Fruit fly (Drosophila melanogaster) whole organism, embryonic: Measurements from ENCODE around the gene Pex5.

Source experiments
- CG10462 ChIP-seq: fragments of 200-800 bp; sonication (Bioruptor generic); optimal IDR thresholded peaks from 2 replicates; lab custom pipeline; 2016; ENCODE audit warnings: missing biosample characterization, missing genetic modification characterization
- CG11504 ChIP-seq: fragments of 200-800 bp; sonication (Bioruptor generic); optimal IDR thresholded peaks from 3 replicates; lab custom pipeline; 2019; ENCODE audit warnings: missing biosample characterization, mild to moderate bottlenecking, missing genetic modification characterization, moderate library complexity
- CG15479 ChIP-seq: fragments of 200-800 bp; sonication (Bioruptor generic); optimal IDR thresholded peaks from 3 replicates; lab custom pipeline; 2019; ENCODE audit warnings: missing biosample characterization, mild to moderate bottlenecking, missing genetic modification characterization, moderate library complexity
- CG15514 ChIP-seq: fragments of 200-800 bp; sonication (Bioruptor generic); optimal IDR thresholded peaks from 3 replicates; lab custom pipeline; 2017; ENCODE audit warnings: missing biosample characterization, missing genetic modification characterization, mild to moderate bottlenecking, moderate library complexity, missing genetic modification reagents
- CG16779 ChIP-seq: fragments of 200-800 bp; sonication (Bioruptor generic); IDR thresholded peaks from 2 replicates; pipeline ENCODE4 v1.3.6; 2022; ENCODE audit warnings: missing biosample characterization, missing genetic modification characterization
- CG16815 ChIP-seq: fragments of 200-800 bp; sonication (Bioruptor generic); optimal IDR thresholded peaks from 3 replicates; lab custom pipeline; 2017; ENCODE audit warnings: missing biosample characterization, mild to moderate bottlenecking, missing genetic modification characterization
- CG18011 ChIP-seq: fragments of 200-800 bp; sonication (Bioruptor generic); optimal IDR thresholded peaks from 2 replicates; lab custom pipeline; 2017; ENCODE audit warnings: missing biosample characterization, missing genetic modification characterization, mild to moderate bottlenecking, moderate library complexity, missing genotype
- CG2678 ChIP-seq: fragments of 200-800 bp; sonication (Bioruptor generic); optimal IDR thresholded peaks from 3 replicates; lab custom pipeline; 2019; ENCODE audit warnings: missing biosample characterization, mild to moderate bottlenecking, missing genetic modification characterization, moderate library complexity
- CG4360 ChIP-seq: fragments of 200-800 bp; sonication (Bioruptor generic); IDR thresholded peaks from 2 replicates; pipeline ENCODE4 v1.3.6; 2022; ENCODE audit warnings: missing biosample characterization, missing genetic modification characterization
- CG4854 ChIP-seq: fragments of 200-800 bp; sonication (Bioruptor generic); optimal IDR thresholded peaks from 2 replicates; lab custom pipeline; 2016; ENCODE audit warnings: missing biosample characterization, missing genetic modification characterization, inconsistent platforms
- CG6175 ChIP-seq: fragments of 200-800 bp; sonication (Bioruptor generic); IDR thresholded peaks from 3 replicates; pipeline ENCODE4 v1.3.6; 2022; ENCODE audit warnings: missing biosample characterization, missing genetic modification characterization
- CG7839 ChIP-seq: fragments of 200-800 bp; sonication (Bioruptor generic); optimal IDR thresholded peaks from 3 replicates; lab custom pipeline; 2018; ENCODE audit warnings: missing biosample characterization, mild to moderate bottlenecking, missing genetic modification characterization, moderate library complexity
- CG7987 ChIP-seq: fragments of 200-800 bp; sonication (Bioruptor generic); optimal IDR thresholded peaks from 2 replicates; lab custom pipeline; 2018; ENCODE audit warnings: missing biosample characterization, mild to moderate bottlenecking, missing genetic modification characterization, moderate library complexity
- CG8290 ChIP-seq, 3 experiments: fragments of 200-800 bp; sonication (Bioruptor generic); optimal IDR thresholded peaks; 2 replicates each; lab custom pipeline; 2016 to 2019; ENCODE audit warnings: missing biosample characterization in 3 of 3, missing genetic modification characterization in 3 of 3, mild to moderate bottlenecking in 2 of 3, moderate library complexity in 1 of 3
- Drgx ChIP-seq: fragments of 200-800 bp; sonication (Bioruptor generic); IDR thresholded peaks from 2 replicates; pipeline ENCODE4 v1.3.6; 2022; ENCODE audit warnings: missing biosample characterization, missing genetic modification characterization
- Ets65A ChIP-seq: fragments of 200-800 bp; sonication (Bioruptor generic); peaks from one replicate; lab custom pipeline; 2016; ENCODE audit warnings: missing biosample characterization, missing genetic modification characterization
- Fer1 ChIP-seq: fragments of 200-800 bp; sonication (Bioruptor generic); optimal IDR thresholded peaks from 2 replicates; lab custom pipeline; 2017; ENCODE audit warnings: missing biosample characterization, mild to moderate bottlenecking, missing genetic modification characterization
- HLH4C ChIP-seq: fragments of 200-800 bp; sonication (Bioruptor generic); IDR thresholded peaks from 3 replicates; pipeline ENCODE4 v1.3.6; 2022; ENCODE audit warnings: missing biosample characterization, missing genetic modification characterization; ENCODE audit not compliant: partially characterized antibody
- Hr78 ChIP-seq, 2 experiments: fragments of 200-800 bp in 1 of 2; fragments of >200 bp in 1 of 2; sonication (Bioruptor generic) in 1 of 2; optimal IDR thresholded peaks; 2 replicates each; lab custom pipeline; 2017 to 2019; ENCODE audit warnings: missing biosample characterization in 2 of 2, missing genetic modification characterization in 2 of 2, mild to moderate bottlenecking in 1 of 2, moderate library complexity in 1 of 2
- Med ChIP-seq: fragments of 200-800 bp; sonication (Bioruptor generic); peaks from one replicate; lab custom pipeline; 2016; ENCODE audit warnings: missing biosample characterization, missing genetic modification characterization, mild to moderate bottlenecking, inconsistent platforms, moderate library complexity
- Mes4 ChIP-seq: fragments of 200-800 bp; sonication (Bioruptor generic); optimal IDR thresholded peaks from 2 replicates; lab custom pipeline; 2016; ENCODE audit warnings: missing biosample characterization, missing genetic modification characterization
- NC2β ChIP-seq: fragments of 200-800 bp; sonication (Bioruptor generic); optimal IDR thresholded peaks from 2 replicates; lab custom pipeline; 2016; ENCODE audit warnings: missing biosample characterization, missing genetic modification characterization
- TFAM ChIP-seq: fragments of 200-800 bp; sonication (Bioruptor generic); optimal IDR thresholded peaks from 2 replicates; lab custom pipeline; 2017; ENCODE audit warnings: missing biosample characterization, missing genetic modification characterization, inconsistent platforms
- YL-1 ChIP-seq: fragments of 200-800 bp; sonication (Bioruptor generic); optimal IDR thresholded peaks from 3 replicates; lab custom pipeline; 2017; ENCODE audit warnings: missing biosample characterization, mild to moderate bottlenecking, missing genetic modification characterization
- az2 ChIP-seq: fragments of 200-800 bp; sonication (Bioruptor generic); optimal IDR thresholded peaks from 3 replicates; lab custom pipeline; 2016; ENCODE audit warnings: missing biosample characterization, missing genetic modification characterization
- crol ChIP-seq: fragments of 200-800 bp; sonication (Bioruptor generic); IDR thresholded peaks from 2 replicates; pipeline ENCODE4 v1.3.6; 2022; ENCODE audit warnings: missing biosample characterization, missing genetic modification characterization
- crp ChIP-seq, 2 experiments: fragments of 200-800 bp; sonication (Bioruptor generic); optimal IDR thresholded peaks; 2 replicates in 1 of 2; 3 replicates in 1 of 2; lab custom pipeline; 2017; ENCODE audit warnings: missing biosample characterization in 2 of 2, missing genetic modification characterization in 2 of 2, mild to moderate bottlenecking in 1 of 2, moderate library complexity in 1 of 2
- danr ChIP-seq: fragments of 200-800 bp; sonication (Bioruptor generic); IDR thresholded peaks from 2 replicates; pipeline ENCODE4 v1.3.6; 2022; ENCODE audit warnings: missing biosample characterization, missing genetic modification characterization
- dmrt99B ChIP-seq: fragments of 200-800 bp; sonication (Bioruptor generic); optimal IDR thresholded peaks from 2 replicates; lab custom pipeline; 2018; ENCODE audit warnings: missing biosample characterization, mild to moderate bottlenecking, missing genetic modification characterization, moderate library complexity
- fd96Cb ChIP-seq: fragments of 200-800 bp; sonication (Bioruptor generic); optimal IDR thresholded peaks from 2 replicates; lab custom pipeline; 2018; ENCODE audit warnings: missing biosample characterization, mild to moderate bottlenecking, missing genetic modification characterization, moderate library complexity
- gcm ChIP-seq: fragments of 200-800 bp; sonication (Bioruptor generic); optimal IDR thresholded peaks from 2 replicates; lab custom pipeline; 2019; ENCODE audit warnings: missing biosample characterization, mild to moderate bottlenecking, missing genetic modification characterization, moderate library complexity
- gsb-n ChIP-seq: fragments of 200-800 bp; sonication (Bioruptor generic); optimal IDR thresholded peaks from 3 replicates; lab custom pipeline; 2018; ENCODE audit warnings: missing biosample characterization, mild to moderate bottlenecking, missing genetic modification characterization
- ham ChIP-seq: fragments of 200-800 bp; sonication (Bioruptor generic); IDR thresholded peaks from 2 replicates; pipeline ENCODE4 v1.3.6; 2022; ENCODE audit warnings: missing biosample characterization, missing genetic modification characterization
- pan ChIP-seq, 4 experiments: fragments of >200 bp in 3 of 4; fragments of 200-800 bp in 1 of 4; sonication (Bioruptor generic) in 1 of 4; optimal IDR thresholded peaks in 3 of 4; IDR thresholded peaks in 1 of 4; 2 replicates each; pipeline versions ENCODE4 v1.3.6 to Lab custom; 2017 to 2022; ENCODE audit warnings: missing biosample characterization in 2 of 4, missing genetic modification characterization in 2 of 4, mixed read lengths in 1 of 4
- row ChIP-seq: fragments of 200-800 bp; sonication (Bioruptor generic); IDR thresholded peaks from 3 replicates; pipeline ENCODE4 v1.3.6; 2022; ENCODE audit warnings: missing biosample characterization, missing genetic modification characterization
- scrt ChIP-seq: fragments of 200-800 bp; sonication (Bioruptor generic); optimal IDR thresholded peaks from 2 replicates; lab custom pipeline; 2018; ENCODE audit warnings: missing biosample characterization, mild to moderate bottlenecking, missing genetic modification characterization, moderate library complexity
- shn ChIP-seq: fragments of 200-800 bp; sonication (Bioruptor generic); optimal IDR thresholded peaks from 3 replicates; lab custom pipeline; 2016; ENCODE audit warnings: missing biosample characterization, missing genetic modification characterization
- slbo ChIP-seq: fragments of 200-800 bp; sonication (Bioruptor generic); IDR thresholded peaks from 2 replicates; pipeline ENCODE4 v1.3.6; 2022; ENCODE audit warnings: missing biosample characterization, missing genetic modification characterization
- so ChIP-seq: fragments of 200-800 bp; sonication (Bioruptor generic); IDR thresholded peaks from 3 replicates; pipeline ENCODE4 v1.3.6; 2022; ENCODE audit warnings: missing biosample characterization, missing genetic modification characterization
- zen2 ChIP-seq: fragments of 200-800 bp; sonication (Bioruptor generic); IDR thresholded peaks from 3 replicates; pipeline ENCODE4 v1.3.6; 2022; ENCODE audit warnings: missing biosample characterization, missing genetic modification characterization; ENCODE audit not compliant: partially characterized antibody

Gene Pex5

DNA sequence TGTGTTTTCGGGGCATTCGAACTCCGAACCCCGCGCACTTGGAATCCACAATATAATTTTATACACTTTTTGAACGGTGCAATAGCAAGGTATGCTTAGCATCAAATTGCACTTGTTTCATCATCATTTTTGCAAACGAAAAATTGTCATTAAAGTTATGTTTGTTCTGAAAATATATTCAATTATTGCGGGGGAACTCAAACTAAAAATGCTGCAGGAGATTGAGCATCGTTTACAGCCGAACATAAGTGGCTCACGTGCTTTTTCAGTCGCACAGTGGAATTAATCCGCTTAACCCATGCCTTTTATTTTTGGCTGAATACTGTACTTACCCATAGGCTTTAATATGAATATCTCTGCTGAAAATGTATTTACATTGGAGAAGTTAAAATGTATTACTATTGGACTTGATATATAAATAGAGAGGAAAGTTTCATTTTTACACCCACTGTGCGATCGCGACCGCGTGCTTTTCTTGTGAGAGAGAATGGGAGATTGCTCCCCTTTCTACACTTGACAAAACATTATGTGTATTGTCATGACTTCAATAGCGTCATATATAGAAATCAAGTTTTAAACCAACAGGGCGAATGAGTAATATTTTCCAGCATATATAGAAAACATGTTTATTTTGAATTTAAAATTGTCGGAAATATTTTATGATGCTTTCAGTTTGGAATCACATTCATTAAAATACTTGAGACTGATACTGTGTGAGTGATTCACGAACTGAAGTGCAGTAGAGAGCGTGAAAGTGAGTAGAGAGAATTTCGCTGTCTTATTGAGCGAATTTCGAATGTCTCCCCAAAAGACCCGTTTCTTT lies 38.3 kb downstream of the Pex5 start (continued):
- TF ChIP-seq TFAM (GFP tag; lab: Kevin White, UChicago) (peak; percentile 79), Hr78 (GFP tag; optimal IDR thresholded peaks at IDR 0.05; lab: Kevin White, UChicago) (peak in 1 of 2 experiments; percentile 83), CG2678 (tag; lab: Kevin White, UChicago) (peak; percentile 97), so (peak; percentile 95), CG4360 (GFP tag; lab: Robert Waterston, UW) (peak; percentile 77), ham (GFP tag; lab: Robert Waterston, UW) (peak; percentile 82; the same call in 1 of the 2 replicates), shn (GFP tag; lab: Kevin White, UChicago) (peak; percentile 92), CG4854 (GFP tag; lab: Kevin White, UChicago) (peak; percentile 89), Fer1 (peak; percentile 95), scrt (GFP tag; lab: Kevin White, UChicago) (peak; percentile 91), Mes4 (peak; percentile 89), HLH4C (peak; percentile 21; the same call in 1 of the 3 replicates), fd96Cb (peak; percentile 97), CG15479 (no peak), zen2 (GFP tag; lab: Robert Waterston, UW) (no peak), az2 (GFP tag; lab: Kevin White, UChicago) (peak; percentile 94), Med (GFP tag; lab: Kevin White, UChicago) (peak; percentile 99), CG18011 (GFP tag; lab: Kevin White, UChicago) (peak; percentile 81), CG8290 (GFP tag; optimal IDR thresholded peaks at IDR 0.05; lab: Kevin White, UChicago) (peak; percentile 81), CG8290 (tag; optimal IDR thresholded peaks at IDR 0.05; lab: Kevin White, UChicago) (peak in 1 of 2 experiments; percentile 99)

DNA sequence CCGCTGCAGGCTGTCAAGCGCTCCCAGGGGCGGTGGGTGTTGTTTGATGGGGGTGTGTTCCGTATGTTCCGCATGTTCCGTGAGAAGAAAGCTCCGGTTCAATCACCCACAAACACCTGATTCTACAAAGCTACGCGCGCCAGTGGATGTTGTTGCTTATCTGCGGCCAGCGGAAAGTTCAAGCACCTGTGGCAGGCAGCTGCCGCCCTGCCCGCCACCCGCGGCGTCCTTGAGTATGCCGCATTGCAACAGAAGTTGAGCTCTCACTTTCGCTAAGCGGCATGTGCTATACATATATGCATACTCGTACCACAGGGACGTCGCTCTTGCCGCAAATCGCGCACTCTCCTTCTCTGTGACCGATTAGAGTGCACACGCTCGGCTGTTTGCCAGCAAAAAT lies 40.8 kb downstream of the Pex5 start:
- TF ChIP-seq YL-1 = no peak
- TF ChIP-seq crol (GFP tag; lab: Robert Waterston, UW) = 0 out of 2 replicates have a peak, but pooled peaks have one; percentile 37
- peak; percentile 34 for TF ChIP-seq Med (GFP tag; lab: Kevin White, UChicago)
- no peak for TF ChIP-seq CG10462 (GFP tag; lab: Kevin White, UChicago)
- TF ChIP-seq gsb-n (tag; lab: Kevin White, UChicago) = no peak
- TF ChIP-seq CG6175 (GFP tag; lab: Robert Waterston, UW) = peak; percentile 54; the same call in 1 of the 3 replicates

DNA sequence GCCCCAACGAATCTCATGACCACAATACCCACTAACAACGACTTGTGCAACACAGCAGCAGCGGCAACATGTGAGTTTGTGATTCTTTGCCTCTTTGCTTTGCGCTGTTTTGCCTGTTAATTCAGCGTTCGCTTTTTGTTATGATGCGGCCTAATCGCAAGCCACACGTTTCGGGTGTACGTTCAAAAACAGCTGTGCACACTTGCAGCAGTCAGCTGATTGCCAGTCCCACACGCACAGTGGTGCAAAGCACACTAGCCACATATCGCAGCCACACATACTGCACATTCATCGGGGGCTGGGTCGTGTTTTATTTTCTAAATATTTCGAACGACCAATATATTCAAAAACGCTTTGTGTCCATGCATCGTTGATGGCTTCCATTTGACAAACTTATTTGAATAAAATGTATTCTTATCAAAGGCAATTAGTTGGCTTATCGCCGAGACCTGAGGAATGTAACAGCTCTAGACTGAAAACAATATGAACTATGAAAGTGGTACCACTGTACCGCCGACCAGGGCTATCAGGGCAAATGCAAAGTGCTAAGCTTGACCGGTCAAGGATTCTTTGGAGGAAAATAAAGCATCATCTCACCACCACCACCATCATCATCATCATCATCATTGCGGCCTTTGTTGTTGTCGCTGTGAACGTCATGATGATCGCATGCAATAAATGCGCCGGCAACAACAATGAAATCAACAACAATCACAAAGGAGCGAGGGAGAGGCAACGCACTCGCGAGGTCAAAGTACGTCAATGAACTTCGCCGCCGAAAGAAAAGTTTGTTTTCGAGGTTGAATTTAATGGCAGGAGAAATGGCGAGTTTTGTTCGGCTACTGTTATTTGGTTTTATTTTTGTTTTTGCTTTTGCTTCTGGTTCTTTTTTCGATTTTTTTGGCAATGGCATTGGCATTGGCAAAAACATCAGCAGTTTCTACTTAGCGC lies 42.7 kb downstream of the Pex5 start:
- TF ChIP-seq NC2β (GFP tag; lab: Kevin White, UChicago) = no peak
- peak; percentile 3 for TF ChIP-seq CG7839 (tag; lab: Kevin White, UChicago)
- TF ChIP-seq Hr78 (GFP tag; optimal IDR thresholded peaks at IDR 0.05; lab: Kevin White, UChicago) = peak in 1 of 2 experiments; percentile 14
- peak; percentile 40 for TF ChIP-seq Med (GFP tag; lab: Kevin White, UChicago)
- no peak for TF ChIP-seq CG16815 (GFP tag; lab: Kevin White, UChicago)
- no peak for TF ChIP-seq CG16779 (GFP tag; lab: Robert Waterston, UW)
- peak in 1 of 2 experiments; percentile 35 for TF ChIP-seq crp (GFP tag; optimal IDR thresholded peaks at IDR 0.05; lab: Kevin White, UChicago)
- 0 out of 3 replicates have a peak, but pooled peaks have one; percentile 11 for TF ChIP-seq row (GFP tag; lab: Robert Waterston, UW)
- 0 out of 2 replicates have a peak, but pooled peaks have one; percentile 4 for TF ChIP-seq slbo (GFP tag; lab: Robert Waterston, UW)
- no peak for TF ChIP-seq gcm (GFP tag; lab: Kevin White, UChicago)
- TF ChIP-seq CG2678 (tag; lab: Kevin White, UChicago) = peak; percentile 1
- TF ChIP-seq pan (optimal IDR thresholded peaks at IDR 0.05; lab: Kevin White, UChicago) = no peak
- peak in 1 of 2 experiments; percentile 21 for TF ChIP-seq pan (GFP tag; optimal IDR thresholded peaks at IDR 0.05 in 1 of 2, IDR thresholded peaks at IDR 0.05 in 1 of 2)
- TF ChIP-seq dmrt99B (tag; lab: Kevin White, UChicago) = peak; percentile 3
- peak; percentile 91 for TF ChIP-seq Ets65A (GFP tag; lab: Kevin White, UChicago)
- no peak for TF ChIP-seq CG7987 (GFP tag; lab: Kevin White, UChicago)
- peak; percentile 25 for TF ChIP-seq CG11504 (tag; lab: Kevin White, UChicago)
- TF ChIP-seq Drgx (GFP tag; lab: Robert Waterston, UW) = peak; percentile 39
- no peak for TF ChIP-seq danr (GFP tag; lab: Robert Waterston, UW)
- TF ChIP-seq CG15514 (GFP tag; lab: Kevin White, UChicago) = no peak
